Fruit fly (Drosophila melanogaster) whole organism, embryonic: ENCODE data around the gene Kal1.
A peak's percentile ranks its signal among the peaks of the same experiment; 100 is the strongest.

Experiments used
- BEAF-32 ChIP-seq: fragments of 200-800 bp; sonication (Bioruptor generic); optimal IDR thresholded peaks from 3 replicates; lab custom pipeline; 2017; ENCODE audit warnings: missing biosample characterization, missing genetic modification characterization, mild to moderate bottlenecking, moderate library complexity, missing genetic modification reagents
- Bgb ChIP-seq: fragments of 200-800 bp; sonication (Bioruptor generic); IDR thresholded peaks from 2 replicates; pipeline ENCODE4 v1.3.6; 2022; ENCODE audit warnings: missing biosample characterization, missing genetic modification characterization; ENCODE audit not compliant: partially characterized antibody
- CG10147 ChIP-seq: fragments of 200-800 bp; sonication (Bioruptor generic); optimal IDR thresholded peaks from 2 replicates; lab custom pipeline; 2019; ENCODE audit warnings: missing biosample characterization, mild to moderate bottlenecking, missing genetic modification characterization, moderate library complexity
- CG10366 ChIP-seq: fragments of 200-800 bp; sonication (Bioruptor generic); IDR thresholded peaks from 2 replicates; pipeline ENCODE4 v1.3.6; 2022; ENCODE audit warnings: missing biosample characterization, missing genetic modification characterization
- CG11085 ChIP-seq: fragments of 200-800 bp; sonication (Bioruptor generic); IDR thresholded peaks from 2 replicates; pipeline ENCODE4 v1.3.6; 2022; ENCODE audit warnings: missing biosample characterization, missing genetic modification characterization
- CG11560 ChIP-seq: fragments of 200-800 bp; sonication (Bioruptor generic); IDR thresholded peaks from 3 replicates; pipeline ENCODE4 v1.3.6; 2022; ENCODE audit warnings: missing biosample characterization, missing genetic modification characterization
- CG13123 ChIP-seq: fragments of 200-800 bp; sonication (Bioruptor generic); optimal IDR thresholded peaks from 2 replicates; lab custom pipeline; 2016; ENCODE audit warnings: missing biosample characterization, missing genetic modification characterization
- CG14014 ChIP-seq: fragments of 200-800 bp; sonication (Bioruptor generic); IDR thresholded peaks from 2 replicates; pipeline ENCODE4 v1.3.6; 2022; ENCODE audit warnings: missing biosample characterization, missing genetic modification characterization
- CG14965 ChIP-seq: fragments of 200-800 bp; sonication (Bioruptor generic); optimal IDR thresholded peaks from 2 replicates; lab custom pipeline; 2016; ENCODE audit warnings: missing biosample characterization, missing genetic modification characterization, borderline replicate concordance
- CG15601 ChIP-seq: fragments of 200-800 bp; sonication (Bioruptor generic); optimal IDR thresholded peaks from 3 replicates; lab custom pipeline; 2019; ENCODE audit warnings: missing biosample characterization, mild to moderate bottlenecking, missing genetic modification characterization, moderate library complexity
- CG17328 ChIP-seq: fragments of 200-800 bp; sonication (Bioruptor generic); IDR thresholded peaks from 2 replicates; pipeline ENCODE4 v1.3.6; 2022; ENCODE audit warnings: missing biosample characterization, missing genetic modification characterization
- CG1832 ChIP-seq: fragments of 200-800 bp; sonication (Bioruptor generic); optimal IDR thresholded peaks from 2 replicates; lab custom pipeline; 2017; ENCODE audit warnings: missing biosample characterization, mild to moderate bottlenecking, missing genetic modification characterization, inconsistent platforms
- CG2202 ChIP-seq: fragments of 200-800 bp; sonication (Bioruptor generic); optimal IDR thresholded peaks from 2 replicates; lab custom pipeline; 2018; ENCODE audit warnings: missing biosample characterization, mild to moderate bottlenecking, missing genetic modification characterization
- CG2889 ChIP-seq: fragments of 200-800 bp; sonication (Bioruptor generic); IDR thresholded peaks from 3 replicates; pipeline ENCODE4 v1.3.6; 2022; ENCODE audit warnings: missing biosample characterization, missing genetic modification characterization
- CG32772 ChIP-seq: fragments of 200-800 bp; sonication (Bioruptor generic); IDR thresholded peaks from 2 replicates; pipeline ENCODE4 v1.3.6; 2022; ENCODE audit warnings: missing biosample characterization, missing genetic modification characterization
- CG6272 ChIP-seq: fragments of 200-800 bp; sonication (Bioruptor generic); IDR thresholded peaks from 2 replicates; pipeline ENCODE4 v1.3.6; 2022; ENCODE audit warnings: missing biosample characterization, missing genetic modification characterization
- CG7963 ChIP-seq: fragments of 200-800 bp; sonication (Bioruptor generic); IDR thresholded peaks from 3 replicates; pipeline ENCODE4 v1.3.6; 2022; ENCODE audit warnings: missing biosample characterization, missing genetic modification characterization; ENCODE audit not compliant: partially characterized antibody
- CG8281 ChIP-seq: fragments of 200-800 bp; sonication (Bioruptor generic); optimal IDR thresholded peaks from 2 replicates; lab custom pipeline; 2018; ENCODE audit warnings: missing biosample characterization, mild to moderate bottlenecking, missing genetic modification characterization, moderate library complexity
- CoRest ChIP-seq: fragments of 200-800 bp; sonication (Bioruptor generic); optimal IDR thresholded peaks from 3 replicates; lab custom pipeline; 2018; ENCODE audit warnings: missing biosample characterization, mild to moderate bottlenecking, missing genetic modification characterization, moderate library complexity
- Drgx ChIP-seq: fragments of 200-800 bp; sonication (Bioruptor generic); IDR thresholded peaks from 2 replicates; pipeline ENCODE4 v1.3.6; 2022; ENCODE audit warnings: missing biosample characterization, missing genetic modification characterization
- ERR ChIP-seq: fragments of 200-800 bp; sonication (Bioruptor generic); optimal IDR thresholded peaks from 2 replicates; lab custom pipeline; 2016; ENCODE audit warnings: missing biosample characterization, missing genetic modification characterization
- Fer2 ChIP-seq: fragments of 200-800 bp; sonication (Bioruptor generic); optimal IDR thresholded peaks from 2 replicates; lab custom pipeline; 2018; ENCODE audit warnings: missing biosample characterization, mild to moderate bottlenecking, missing genetic modification characterization, moderate library complexity
- HLH4C ChIP-seq: fragments of 200-800 bp; sonication (Bioruptor generic); IDR thresholded peaks from 3 replicates; pipeline ENCODE4 v1.3.6; 2022; ENCODE audit warnings: missing biosample characterization, missing genetic modification characterization; ENCODE audit not compliant: partially characterized antibody
- Hr3 ChIP-seq: fragments of 200-800 bp; sonication (Bioruptor generic); optimal IDR thresholded peaks from 3 replicates; lab custom pipeline; 2016; ENCODE audit warnings: missing biosample characterization, missing genetic modification characterization
- Hr78 ChIP-seq, 2 experiments: fragments of 200-800 bp in 1 of 2; fragments of >200 bp in 1 of 2; sonication (Bioruptor generic) in 1 of 2; optimal IDR thresholded peaks; 2 replicates each; lab custom pipeline; 2017 to 2019; ENCODE audit warnings: missing biosample characterization in 2 of 2, missing genetic modification characterization in 2 of 2, mild to moderate bottlenecking in 1 of 2, moderate library complexity in 1 of 2
- Hsf ChIP-seq: fragments of 200-800 bp; sonication (Bioruptor generic); optimal IDR thresholded peaks from 3 replicates; lab custom pipeline; 2016; ENCODE audit warnings: missing biosample characterization, missing genetic modification characterization
- Lpt ChIP-seq: fragments of >200 bp; optimal IDR thresholded peaks from 2 replicates; lab custom pipeline; 2018; ENCODE audit warnings: missing biosample characterization, missing genetic modification characterization
- Myb ChIP-seq: fragments of 200-800 bp; sonication (Bioruptor generic); optimal IDR thresholded peaks from 2 replicates; lab custom pipeline; 2016; ENCODE audit warnings: missing biosample characterization, missing genetic modification characterization
- Nf-YC ChIP-seq: fragments of 200-800 bp; optimal IDR thresholded peaks from 3 replicates; lab custom pipeline; 2019; ENCODE audit warnings: missing biosample characterization, mild to moderate bottlenecking, missing genetic modification characterization, moderate library complexity
- PHDP ChIP-seq: fragments of 200-800 bp; sonication (Bioruptor generic); optimal IDR thresholded peaks from 3 replicates; lab custom pipeline; 2018; ENCODE audit warnings: missing biosample characterization, mild to moderate bottlenecking, missing genetic modification characterization, moderate library complexity
- Six4 ChIP-seq: fragments of 200-800 bp; sonication (Bioruptor generic); optimal IDR thresholded peaks from 2 replicates; lab custom pipeline; 2016; ENCODE audit warnings: missing biosample characterization, missing genetic modification characterization
- amos ChIP-seq: fragments of 200-800 bp; sonication (Bioruptor generic); IDR thresholded peaks from 2 replicates; pipeline ENCODE4 v1.3.6; 2022; ENCODE audit warnings: missing biosample characterization, missing genetic modification characterization; ENCODE audit not compliant: partially characterized antibody
- cad ChIP-seq: fragments of >200 bp; optimal IDR thresholded peaks from 2 replicates; lab custom pipeline; 2017; ENCODE audit warnings: missing biosample characterization, missing genetic modification characterization
- cas ChIP-seq: fragments of 200-800 bp; sonication (Bioruptor generic); IDR thresholded peaks from 2 replicates; pipeline ENCODE4 v1.3.6; 2022; ENCODE audit warnings: missing biosample characterization, missing genetic modification characterization
- chinmo ChIP-seq: fragments of 200-800 bp; sonication (Bioruptor generic); IDR thresholded peaks from 4 replicates; pipeline ENCODE4 v1.3.6; 2022; ENCODE audit warnings: missing biosample characterization, missing genetic modification characterization; ENCODE audit not compliant: partially characterized antibody
- da ChIP-seq: fragments of 200-800 bp; sonication (Bioruptor generic); optimal IDR thresholded peaks from 2 replicates; lab custom pipeline; 2016; ENCODE audit warnings: missing biosample characterization, missing genetic modification characterization
- danr ChIP-seq: fragments of 200-800 bp; sonication (Bioruptor generic); IDR thresholded peaks from 2 replicates; pipeline ENCODE4 v1.3.6; 2022; ENCODE audit warnings: missing biosample characterization, missing genetic modification characterization
- disco-r ChIP-seq: fragments of 200-800 bp; sonication (Bioruptor generic); optimal IDR thresholded peaks from 2 replicates; lab custom pipeline; 2016; ENCODE audit warnings: missing biosample characterization, missing genetic modification characterization
- ems ChIP-seq: fragments of 200-800 bp; sonication (Bioruptor generic); optimal IDR thresholded peaks from 3 replicates; lab custom pipeline; 2016; ENCODE audit warnings: missing biosample characterization, missing genetic modification characterization
- ham ChIP-seq: fragments of 200-800 bp; sonication (Bioruptor generic); IDR thresholded peaks from 2 replicates; pipeline ENCODE4 v1.3.6; 2022; ENCODE audit warnings: missing biosample characterization, missing genetic modification characterization
- insv ChIP-seq, 2 experiments: fragments of 200-800 bp; sonication (Bioruptor generic); optimal IDR thresholded peaks; 3 replicates each; lab custom pipeline; 2016 to 2018; ENCODE audit warnings: missing biosample characterization in 2 of 2, missing genetic modification characterization in 2 of 2
- odd ChIP-seq: fragments of 200-800 bp; sonication (Bioruptor generic); optimal IDR thresholded peaks from 2 replicates; lab custom pipeline; 2017; ENCODE audit warnings: missing biosample characterization, mild to moderate bottlenecking, missing genetic modification characterization
- pan ChIP-seq, 4 experiments: fragments of >200 bp in 3 of 4; fragments of 200-800 bp in 1 of 4; sonication (Bioruptor generic) in 1 of 4; optimal IDR thresholded peaks in 3 of 4; IDR thresholded peaks in 1 of 4; 2 replicates each; pipeline versions ENCODE4 v1.3.6 to Lab custom; 2017 to 2022; ENCODE audit warnings: missing biosample characterization in 2 of 4, missing genetic modification characterization in 2 of 4, mixed read lengths in 1 of 4
- prd ChIP-seq, 3 experiments: fragments of >200 bp in 2 of 3; fragments of 200-800 bp in 1 of 3; sonication (Bioruptor generic) in 1 of 3; optimal IDR thresholded peaks in 2 of 3; IDR thresholded peaks in 1 of 3; 2 replicates in 2 of 3; 3 replicates in 1 of 3; pipeline versions ENCODE4 v1.3.6 to Lab custom; 2017 to 2022; ENCODE audit warnings: missing biosample characterization in 1 of 3, missing genetic modification characterization in 1 of 3
- row ChIP-seq: fragments of 200-800 bp; sonication (Bioruptor generic); IDR thresholded peaks from 3 replicates; pipeline ENCODE4 v1.3.6; 2022; ENCODE audit warnings: missing biosample characterization, missing genetic modification characterization
- slou ChIP-seq: fragments of 200-800 bp; sonication (Bioruptor generic); optimal IDR thresholded peaks from 3 replicates; lab custom pipeline; 2016; ENCODE audit warnings: missing biosample characterization, missing genetic modification characterization
- sr ChIP-seq: fragments of 200-800 bp; sonication (Bioruptor generic); IDR thresholded peaks from 3 replicates; pipeline ENCODE4 v1.3.6; 2022; ENCODE audit warnings: missing biosample characterization, missing genetic modification characterization
- toy ChIP-seq: fragments of 200-800 bp; sonication (Bioruptor generic); IDR thresholded peaks from 2 replicates; pipeline ENCODE4 v1.3.6; 2022; ENCODE audit warnings: missing biosample characterization, missing genetic modification characterization
- wor ChIP-seq: fragments of 200-800 bp; sonication (Bioruptor generic); IDR thresholded peaks from 2 replicates; pipeline ENCODE4 v1.3.6; 2022; ENCODE audit warnings: missing biosample characterization, missing genetic modification characterization

Gene Kal1

DNA sequence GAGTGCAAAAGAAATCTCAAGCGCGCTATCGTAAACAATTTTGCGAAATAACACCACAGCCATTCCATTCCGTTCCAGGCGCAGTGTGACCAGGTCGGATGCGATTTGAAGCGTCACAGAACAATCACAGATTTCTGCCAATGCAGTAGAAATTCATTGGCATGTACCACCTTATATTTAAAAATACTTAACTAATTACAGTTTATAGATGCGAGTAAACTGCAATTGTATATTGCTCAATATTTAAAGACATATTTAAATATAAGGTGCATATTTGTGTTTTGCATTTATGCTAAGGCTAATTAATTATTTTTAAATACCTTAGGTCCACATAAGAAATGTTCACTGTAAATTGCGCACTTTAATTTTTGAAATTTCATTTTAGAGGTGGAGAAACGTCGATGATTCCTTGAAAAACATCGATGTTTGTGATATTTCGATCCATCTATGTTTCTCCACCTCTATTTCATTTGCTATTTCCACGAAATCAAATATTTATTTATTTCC lies 52.2 kb downstream of the Kal1 start, which contains the start of the genes SMC6 and CG6204 (continued):
- TF ChIP-seq CG10147 (GFP tag; lab: Kevin White, UChicago) (peak; percentile 93), prd (optimal IDR thresholded peaks at IDR 0.05; lab: Kevin White, UChicago) (no peak), prd (GFP tag; IDR thresholded peaks at IDR 0.05; lab: Robert Waterston, UW) (peak; percentile 97), Hsf (peak; percentile 94), Myb (GFP tag; lab: Kevin White, UChicago) (peak; percentile 62), Hr3 (GFP tag; lab: Kevin White, UChicago) (peak; percentile 95), sr (peak; percentile 44; the same call in 1 of the 3 replicates), Drgx (GFP tag; lab: Robert Waterston, UW) (peak; percentile 94), CG6272 (GFP tag; lab: Robert Waterston, UW) (peak; percentile 94), CG2889 (GFP tag; lab: Robert Waterston, UW) (peak; percentile 91), Six4 (GFP tag; lab: Kevin White, UChicago) (peak; percentile 84), PHDP (tag; lab: Kevin White, UChicago) (peak; percentile 96), CG1832 (GFP tag; lab: Kevin White, UChicago) (no peak), Bgb (GFP tag; lab: Robert Waterston, UW) (0 out of 2 replicates have a peak, but pooled peaks have one; percentile 23), CG7963 (GFP tag; lab: Robert Waterston, UW) (no peak), amos (GFP tag; lab: Robert Waterston, UW) (peak; percentile 60; the same call in 1 of the 2 replicates), cas (GFP tag; lab: Robert Waterston, UW) (peak; percentile 76; the same call in 1 of the 2 replicates), Fer2 (peak; percentile 93), CG15601 (tag; lab: Kevin White, UChicago) (peak; percentile 87), da (GFP tag; lab: Kevin White, UChicago) (peak; percentile 59), ham (peak; percentile 85), Nf-YC (tag; lab: Kevin White, UChicago) (peak; percentile 86), ems (GFP tag; lab: Kevin White, UChicago) (peak; percentile 71), Hr78 (GFP tag; optimal IDR thresholded peaks at IDR 0.05; lab: Kevin White, UChicago) (no peak), ERR (GFP tag; lab: Kevin White, UChicago) (peak; percentile 64), CG14965 (GFP tag; lab: Kevin White, UChicago) (no peak), danr (GFP tag; lab: Robert Waterston, UW) (peak; percentile 86), row (GFP tag; lab: Robert Waterston, UW) (peak; percentile 99), odd (peak; percentile 84), insv (GFP tag; optimal IDR thresholded peaks at IDR 0.05; lab: Kevin White, UChicago) (peak in 1 of 2 experiments; percentile 54), slou (GFP tag; lab: Kevin White, UChicago) (peak; percentile 86), CG13123 (GFP tag; lab: Kevin White, UChicago) (peak; percentile 71), CG17328 (GFP tag; lab: Robert Waterston, UW) (peak; percentile 92), chinmo (GFP tag; lab: Robert Waterston, UW) (no peak), wor (GFP tag; lab: Robert Waterston, UW) (peak; percentile 88), BEAF-32 (GFP tag; lab: Kevin White, UChicago) (peak; percentile 71), CG14014 (GFP tag; lab: Robert Waterston, UW) (peak; percentile 96), CG2202 (tag; lab: Kevin White, UChicago) (peak; percentile 80), HLH4C (GFP tag; lab: Robert Waterston, UW) (no peak), pan (optimal IDR thresholded peaks at IDR 0.05; lab: Kevin White, UChicago) (no peak), pan (GFP tag; optimal IDR thresholded peaks at IDR 0.05 in 1 of 2, IDR thresholded peaks at IDR 0.05 in 1 of 2) (peak in 1 of 2 experiments; percentile 96), cad (GFP tag; lab: Kevin White, UChicago) (no peak), CG11560 (tag; lab: Robert Waterston, UW) (peak; percentile 86), disco-r (GFP tag; lab: Kevin White, UChicago) (peak; percentile 53), toy (peak; percentile 87), Lpt (no peak), CG32772 (GFP tag; lab: Robert Waterston, UW) (peak; percentile 95), CG8281 (tag; lab: Kevin White, UChicago) (peak; percentile 81), CG11085 (GFP tag; lab: Robert Waterston, UW) (peak; percentile 86), CG10366 (GFP tag; lab: Robert Waterston, UW) (peak; percentile 95), CoRest (peak; percentile 98)
